Fruit fly (Drosophila melanogaster): Measurements from ENCODE around the gene skd.

Gene skd

DNA sequence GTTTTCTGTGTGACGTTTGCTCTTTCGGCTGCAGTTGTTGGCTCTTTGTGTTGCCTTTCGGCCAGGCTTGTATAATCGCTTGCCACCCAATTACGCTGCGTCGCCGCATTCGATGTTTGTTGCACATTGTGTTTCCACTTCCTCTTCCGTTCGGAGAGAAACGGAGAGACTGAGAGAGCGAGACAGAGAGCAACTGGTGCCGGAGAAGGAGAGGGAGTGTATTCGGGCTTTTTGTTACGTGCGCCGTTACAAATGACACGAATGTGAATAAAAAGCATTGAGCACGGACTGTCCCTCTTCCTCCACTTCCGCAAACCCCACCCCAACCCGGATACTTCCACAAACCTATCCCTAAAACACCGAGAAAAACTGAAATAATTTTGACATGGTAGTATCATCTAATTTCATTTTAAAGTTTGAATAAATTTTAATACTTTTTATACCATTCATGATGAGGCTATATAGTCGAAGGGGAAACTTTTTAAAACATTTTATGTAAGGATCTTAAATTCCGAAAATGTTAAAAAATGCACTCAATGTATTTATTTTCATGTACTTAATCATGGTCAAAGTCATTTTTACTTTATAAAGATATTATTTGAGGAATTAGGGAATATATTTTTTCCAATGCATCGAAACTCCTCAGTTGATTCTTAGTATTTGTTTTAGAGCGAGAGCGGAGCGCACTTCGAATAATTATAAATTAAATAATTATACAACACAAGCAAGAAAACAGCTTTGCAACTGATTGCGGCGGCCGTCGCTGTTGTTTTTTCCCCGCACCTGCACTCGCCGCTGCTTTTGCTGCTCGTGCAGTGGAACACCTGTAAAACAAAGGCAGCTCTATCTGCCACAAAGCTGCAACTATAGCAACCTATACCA is 33.2 kb upstream of the skd start (continued):
- no peak for TF ChIP-seq GATAd (GFP tag; optimal IDR thresholded peaks at IDR 0.05)
- no peak for TF ChIP-seq Vsx2 (GFP tag; optimal IDR thresholded peaks at IDR 0.05; ENCODE audit: partially characterized antibody)
- TF ChIP-seq Myc (optimal IDR thresholded peaks at IDR 0.05), result no peak
- no peak for TF ChIP-seq N (GFP tag; optimal IDR thresholded peaks at IDR 0.05)
- peak; percentile 50 for TF ChIP-seq fru (GFP tag; optimal IDR thresholded peaks at IDR 0.05)
- TF ChIP-seq br (GFP tag; optimal IDR thresholded peaks at IDR 0.05), result peak; percentile 14
- TF ChIP-seq pan (optimal IDR thresholded peaks at IDR 0.05), result no peak
- peak; percentile 32 to 38 for TF ChIP-seq dl (GFP tag; optimal IDR thresholded peaks at IDR 0.05; ENCODE audit: insufficient read depth in 1 of 2, partially characterized antibody in 2 of 2)
- no peak for TF ChIP-seq Dif (GFP tag; optimal IDR thresholded peaks at IDR 0.05; ENCODE audit: partially characterized antibody)
- peak; percentile 19 for TF ChIP-seq Hnf4 (GFP tag; optimal IDR thresholded peaks at IDR 0.05)
- TF ChIP-seq OdsH (GFP tag; optimal IDR thresholded peaks at IDR 0.05), result peak; percentile 54
- TF ChIP-seq Dfd (GFP tag; optimal IDR thresholded peaks at IDR 0.05), result no peak
- peak; percentile 69 for TF ChIP-seq Sp1 (GFP tag; optimal IDR thresholded peaks at IDR 0.05)
- no peak for TF ChIP-seq dsf (GFP tag; optimal IDR thresholded peaks at IDR 0.05; ENCODE audit: borderline replicate concordance)

DNA sequence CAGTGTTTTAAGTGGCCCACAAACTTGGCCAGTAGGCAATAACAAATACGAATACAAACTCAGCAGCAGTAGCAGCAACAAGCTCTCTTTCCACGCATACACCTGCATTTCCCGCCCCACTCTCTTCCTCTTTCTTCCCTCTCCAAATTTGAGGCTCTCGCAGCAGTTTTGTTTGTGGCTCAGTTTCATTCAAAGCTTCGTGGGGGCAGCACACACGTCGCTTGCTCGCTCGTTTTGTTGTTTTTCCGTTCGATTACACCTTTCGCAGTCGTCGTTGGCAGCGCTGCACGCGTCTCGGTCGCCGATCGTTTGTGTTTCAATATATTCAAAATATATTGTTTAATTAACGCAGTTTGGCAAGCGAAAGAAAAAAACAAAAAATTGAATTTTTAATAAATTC is 31.4 kb upstream of the skd start:
- TF ChIP-seq CG9705 (GFP tag; optimal IDR thresholded peaks at IDR 0.05) (no peak), br (GFP tag; optimal IDR thresholded peaks at IDR 0.05) (peak; percentile 24), CrebA (GFP tag; optimal IDR thresholded peaks at IDR 0.05; ENCODE audit: borderline replicate concordance) (no peak), h (GFP tag; optimal IDR thresholded peaks at IDR 0.05) (peak; percentile 72), Hr83 (GFP tag; optimal IDR thresholded peaks at IDR 0.05; ENCODE audit: poor library complexity, severe bottlenecking) (peak; percentile 71), sage (GFP tag; optimal IDR thresholded peaks at IDR 0.05) (peak; percentile 50), rgr (GFP tag; optimal IDR thresholded peaks at IDR 0.05) (peak; percentile 61), psq (GFP tag; optimal IDR thresholded peaks at IDR 0.05) (peak; percentile 38), Dif (GFP tag; optimal IDR thresholded peaks at IDR 0.05; ENCODE audit: partially characterized antibody) (peak; percentile 81), Hr78 (GFP tag; optimal IDR thresholded peaks at IDR 0.05) (no peak), ey (GFP tag; optimal IDR thresholded peaks at IDR 0.05) (peak; percentile 35), GATAd (GFP tag; optimal IDR thresholded peaks at IDR 0.05) (no peak), N (GFP tag; optimal IDR thresholded peaks at IDR 0.05) (peak; percentile 45), usp (GFP tag; optimal IDR thresholded peaks at IDR 0.05) (no peak), dl (GFP tag; optimal IDR thresholded peaks at IDR 0.05; ENCODE audit: insufficient read depth in 1 of 2, partially characterized antibody in 2 of 2) (peak; percentile 72 to 76), HLH106 (tag; optimal IDR thresholded peaks at IDR 0.05) (peak; percentile 8), Rel (GFP tag; optimal IDR thresholded peaks at IDR 0.05) (no peak), Rel (tag; optimal IDR thresholded peaks at IDR 0.05) (peak; percentile 81), CG32264 (GFP tag; optimal IDR thresholded peaks at IDR 0.05) (peak; percentile 15), Vsx2 (GFP tag; optimal IDR thresholded peaks at IDR 0.05; ENCODE audit: partially characterized antibody) (peak; percentile 78), OdsH (GFP tag; optimal IDR thresholded peaks at IDR 0.05) (peak; percentile 48), Sp1 (GFP tag; optimal IDR thresholded peaks at IDR 0.05) (peak; percentile 27), Hnf4 (GFP tag; optimal IDR thresholded peaks at IDR 0.05) (peak; percentile 54), Mio (GFP tag; optimal IDR thresholded peaks at IDR 0.05) (no peak), Abd-B (GFP tag; optimal IDR thresholded peaks at IDR 0.05) (no peak), brk (GFP tag; optimal IDR thresholded peaks at IDR 0.05) (no peak), dmrt93B (GFP tag; optimal IDR thresholded peaks at IDR 0.05) (no peak), foxo (GFP tag; optimal IDR thresholded peaks at IDR 0.05) (peak in 1 of 2 experiments; percentile 29), fru (GFP tag; optimal IDR thresholded peaks at IDR 0.05) (peak; percentile 75), jim (GFP tag; optimal IDR thresholded peaks at IDR 0.05) (peak; percentile 21), lola (GFP tag; optimal IDR thresholded peaks at IDR 0.05) (no peak), dsf (GFP tag; optimal IDR thresholded peaks at IDR 0.05; ENCODE audit: borderline replicate concordance) (no peak)

DNA sequence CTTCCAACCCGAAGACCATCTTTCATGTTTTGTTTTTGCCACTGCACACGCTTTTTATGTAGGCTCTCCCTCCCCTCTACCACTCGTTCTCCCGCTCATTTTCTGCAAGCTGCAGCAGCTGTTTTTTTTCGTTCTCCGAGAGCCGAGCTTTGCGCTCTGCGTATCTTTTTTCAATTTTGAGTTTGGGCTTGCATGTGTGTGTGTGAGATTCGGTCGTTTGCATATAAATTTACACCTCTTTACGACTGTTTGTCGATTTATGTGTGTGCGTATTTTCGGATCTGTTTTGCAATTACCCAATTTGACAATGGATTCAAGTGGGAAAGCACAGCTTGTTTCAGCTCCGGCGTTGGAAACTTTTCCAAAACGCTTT is 30.3 kb upstream of the skd start:
- TF ChIP-seq Dif (GFP tag; optimal IDR thresholded peaks at IDR 0.05; ENCODE audit: partially characterized antibody), result peak; percentile 70
- TF ChIP-seq Rel (GFP tag; optimal IDR thresholded peaks at IDR 0.05), result no peak
- peak; percentile 64 for TF ChIP-seq Rel (tag; optimal IDR thresholded peaks at IDR 0.05)
- TF ChIP-seq Mio (GFP tag; optimal IDR thresholded peaks at IDR 0.05), result no peak
- TF ChIP-seq dl (GFP tag; optimal IDR thresholded peaks at IDR 0.05; ENCODE audit: insufficient read depth in 1 of 2, partially characterized antibody in 2 of 2), result peak; percentile 71 to 77
- TF ChIP-seq Vsx2 (GFP tag; optimal IDR thresholded peaks at IDR 0.05; ENCODE audit: partially characterized antibody), result peak; percentile 48
- TF ChIP-seq jim (GFP tag; optimal IDR thresholded peaks at IDR 0.05), result peak; percentile 23
